Worm (Caenorhabditis elegans) whole organism, L4 larva: Measurements from ENCODE around the gene F08G12.3.

ENCODE experiments used
- F44E2.7 ChIP-seq: fragments of 200-800 bp; sonication (Bioruptor generic); IDR thresholded peaks from 2 replicates; pipeline ENCODE4 v2.1.2; 2022; ENCODE audit warnings: missing genetic modification characterization, missing compliant biosample characterization
- Y75B8A.6 ChIP-seq: fragments of 200-800 bp; sonication (Bioruptor generic); IDR thresholded peaks from 2 replicates; pipeline ENCODE4 v1.3.6; 2022; ENCODE audit warnings: missing genetic modification reagents, missing genetic modification characterization, missing compliant biosample characterization
- ZK546.5 ChIP-seq, 2 experiments: sonication (generic microtip); optimal IDR thresholded peaks; 2 replicates each; lab custom pipeline; 2017; ENCODE audit warnings: missing biosample characterization in 2 of 2, missing genetic modification characterization in 2 of 2
- aha-1 ChIP-seq: fragments of 150-350 bp; peaks from one replicate; lab custom pipeline; 2014; ENCODE audit warnings: missing biosample characterization, missing genetic modification characterization
- attf-4 ChIP-seq: sonication (generic microtip); optimal IDR thresholded peaks from 3 replicates; lab custom pipeline; 2017; ENCODE audit warnings: missing biosample characterization, missing genetic modification characterization
- ceh-20 ChIP-seq: fragments of 200-800 bp; sonication (Bioruptor generic); IDR thresholded peaks from 2 replicates; pipeline ENCODE4 v1.3.6; 2022; ENCODE audit warnings: missing genetic modification reagents, missing genetic modification characterization, missing compliant biosample characterization
- ces-1 ChIP-seq: fragments of 150-350 bp; sonication (generic microtip); optimal IDR thresholded peaks from 4 replicates; lab custom pipeline; 2014; ENCODE audit warnings: missing biosample characterization, missing genetic modification reagents, missing genetic modification characterization
- daf-12 ChIP-seq: fragments of 150-350 bp; optimal IDR thresholded peaks from 2 replicates; lab custom pipeline; 2014; ENCODE audit warnings: missing biosample characterization, missing genetic modification reagents, missing genetic modification characterization
- daf-16 ChIP-seq, 3 experiments: sonication (generic microtip); optimal IDR thresholded peaks; 2 replicates each; lab custom pipeline; 2016 to 2017; ENCODE audit warnings: missing genetic modification characterization in 3 of 3, missing genetic modification reagents in 3 of 3, mild to moderate bottlenecking in 2 of 3, missing compliant biosample characterization in 2 of 3, missing biosample characterization in 1 of 3, moderate library complexity in 1 of 3
- daf-19 ChIP-seq: fragments of 200-800 bp; sonication (Bioruptor generic); conservative IDR thresholded peaks from 2 replicates; pipeline ENCODE4 v1.3.6; 2022; ENCODE audit warnings: missing genetic modification characterization, missing compliant biosample characterization
- dmd-6 ChIP-seq: fragments of 200-800 bp; sonication (Bioruptor generic); IDR thresholded peaks from 2 replicates; pipeline ENCODE4 v1.3.6; 2022; ENCODE audit warnings: missing genetic modification reagents, missing genetic modification characterization, missing compliant biosample characterization
- dmd-8 ChIP-seq: fragments of 200-800 bp; sonication (Bioruptor generic); IDR thresholded peaks from 2 replicates; pipeline ENCODE4 v1.3.6; 2022; ENCODE audit warnings: missing genetic modification characterization, missing compliant biosample characterization
- dmd-9 ChIP-seq: fragments of 200-800 bp; sonication (Bioruptor generic); IDR thresholded peaks from 2 replicates; pipeline ENCODE4 v1.3.6; 2022; ENCODE audit warnings: missing genetic modification reagents, missing genetic modification characterization, missing compliant biosample characterization
- dpl-1 ChIP-seq: fragments of 150-350 bp; optimal IDR thresholded peaks from 2 replicates; lab custom pipeline; 2014; ENCODE audit warnings: missing biosample characterization, missing genetic modification reagents, missing genetic modification characterization
- duxl-1 ChIP-seq: sonication (generic microtip); optimal IDR thresholded peaks from 2 replicates; lab custom pipeline; 2016; ENCODE audit warnings: mild to moderate bottlenecking, missing genetic modification characterization, moderate library complexity, missing compliant biosample characterization; ENCODE audit not compliant: poor library complexity
- hlh-11 ChIP-seq: fragments of 200-800 bp; sonication (Bioruptor generic); optimal IDR thresholded peaks from 2 replicates; lab custom pipeline; 2018; ENCODE audit warnings: mild to moderate bottlenecking, missing genetic modification characterization, missing compliant biosample characterization
- lim-7 ChIP-seq: fragments of 200-800 bp; sonication (Bioruptor generic); IDR thresholded peaks from 2 replicates; pipeline ENCODE4 v1.3.6; 2022; ENCODE audit warnings: missing genetic modification characterization, missing compliant biosample characterization
- lin-1 ChIP-seq: fragments of 200-800 bp; sonication (Bioruptor generic); IDR thresholded peaks from 2 replicates; pipeline ENCODE4 v1.3.6; 2022; ENCODE audit warnings: missing genetic modification reagents, missing genetic modification characterization, missing compliant biosample characterization
- lin-29 ChIP-seq: fragments of 200-800 bp; sonication (Bioruptor generic); IDR thresholded peaks from 2 replicates; pipeline ENCODE4 v1.3.6; 2022; ENCODE audit warnings: missing genetic modification reagents, missing genetic modification characterization, missing compliant biosample characterization
- lin-38 ChIP-seq: fragments of 200-800 bp; sonication (Bioruptor generic); IDR thresholded peaks from 2 replicates; pipeline ENCODE4 v1.3.6; 2022; ENCODE audit warnings: missing genetic modification reagents, missing genetic modification characterization, missing compliant biosample characterization
- lin-39 ChIP-seq: fragments of 150-350 bp; optimal IDR thresholded peaks from 2 replicates; lab custom pipeline; 2014; ENCODE audit warnings: missing biosample characterization, missing genetic modification reagents, missing genetic modification characterization
- lir-3 ChIP-seq: sonication (generic microtip); optimal IDR thresholded peaks from 2 replicates; lab custom pipeline; 2016; ENCODE audit warnings: mild to moderate bottlenecking, missing genetic modification characterization, missing compliant biosample characterization
- lsy-2 ChIP-seq, 2 experiments: fragments of 150-350 bp in 1 of 2; sonication (generic microtip) in 1 of 2; optimal IDR thresholded peaks; 2 replicates each; lab custom pipeline; 2014 to 2017; ENCODE audit warnings: missing biosample characterization in 2 of 2, missing genetic modification characterization in 2 of 2
- madf-5 ChIP-seq, 2 experiments: fragments of 200-800 bp; sonication (Bioruptor generic); IDR thresholded peaks; 2 replicates each; pipeline ENCODE4 v1.3.6; 2022; ENCODE audit warnings: missing compliant biosample characterization in 2 of 2, missing genetic modification characterization in 2 of 2
- mdl-1 ChIP-seq, 2 experiments: fragments of 150-350 bp in 1 of 2; sonication (generic microtip) in 1 of 2; optimal IDR thresholded peaks; 2 replicates each; lab custom pipeline; 2014 to 2017; ENCODE audit warnings: missing biosample characterization in 2 of 2, missing genetic modification characterization in 2 of 2
- mdt-29 ChIP-seq: fragments of 200-800 bp; sonication (Bioruptor generic); IDR thresholded peaks from 2 replicates; pipeline ENCODE4 v1.3.6; 2022; ENCODE audit warnings: missing genetic modification reagents, missing genetic modification characterization, missing compliant biosample characterization
- mxl-3 ChIP-seq: fragments of 200-800 bp; sonication (Bioruptor generic); optimal IDR thresholded peaks from 2 replicates; lab custom pipeline; 2018; ENCODE audit warnings: mild to moderate bottlenecking, missing genetic modification characterization, missing compliant biosample characterization
- nhr-28 ChIP-seq: fragments of 150-350 bp; optimal IDR thresholded peaks from 2 replicates; lab custom pipeline; 2014; ENCODE audit warnings: missing biosample characterization, missing genetic modification characterization
- nhr-48 ChIP-seq: sonication (generic microtip); optimal IDR thresholded peaks from 2 replicates; lab custom pipeline; 2016; ENCODE audit warnings: mild to moderate bottlenecking, missing genetic modification characterization, missing compliant biosample characterization
- nhr-77 ChIP-seq: fragments of 150-350 bp; optimal IDR thresholded peaks from 2 replicates; lab custom pipeline; 2014; ENCODE audit warnings: missing biosample characterization, missing genetic modification characterization
- pqm-1 ChIP-seq: sonication (generic microtip); optimal IDR thresholded peaks from 2 replicates; lab custom pipeline; 2017; ENCODE audit warnings: missing biosample characterization, missing genetic modification characterization
- saeg-2 ChIP-seq: fragments of 200-800 bp; sonication (Bioruptor generic); IDR thresholded peaks from 2 replicates; pipeline ENCODE4 v1.3.6; 2022; ENCODE audit warnings: missing genetic modification reagents, missing genetic modification characterization, missing compliant biosample characterization
- skn-1 ChIP-seq: fragments of 150-350 bp; optimal IDR thresholded peaks from 2 replicates; lab custom pipeline; 2014; ENCODE audit warnings: missing biosample characterization, missing genetic modification characterization
- spr-1 ChIP-seq: sonication (generic microtip); optimal IDR thresholded peaks from 2 replicates; lab custom pipeline; 2016; ENCODE audit warnings: mild to moderate bottlenecking, missing genetic modification characterization, missing compliant biosample characterization
- tag-97 ChIP-seq: fragments of 200-800 bp; sonication (Bioruptor generic); IDR thresholded peaks from 2 replicates; pipeline ENCODE4 v1.3.6; 2022; ENCODE audit warnings: missing genetic modification characterization, missing compliant biosample characterization
- unc-130 ChIP-seq: sonication (generic microtip); optimal IDR thresholded peaks from 2 replicates; lab custom pipeline; 2016; ENCODE audit warnings: missing genetic modification reagents, missing genetic modification characterization, missing compliant biosample characterization
- unc-39 ChIP-seq: sonication (generic microtip); optimal IDR thresholded peaks from 2 replicates; lab custom pipeline; 2017; ENCODE audit warnings: missing biosample characterization, missing genetic modification characterization
- unc-62 ChIP-seq, 3 experiments: fragments of 150-350 bp in 1 of 3; sonication (generic microtip); optimal IDR thresholded peaks in 2 of 3; peaks in 1 of 3; 1 replicate in 1 of 3; 2 replicates in 2 of 3; lab custom pipeline; 2014 to 2017; ENCODE audit warnings: missing biosample characterization in 3 of 3, missing genetic modification characterization in 3 of 3, missing genetic modification reagents in 3 of 3, missing genotype in 1 of 3
- zip-2 ChIP-seq: fragments of 150-350 bp; optimal IDR thresholded peaks from 2 replicates; lab custom pipeline; 2014; ENCODE audit warnings: missing biosample characterization, missing genetic modification characterization

F08G12.3 gene

DNA sequence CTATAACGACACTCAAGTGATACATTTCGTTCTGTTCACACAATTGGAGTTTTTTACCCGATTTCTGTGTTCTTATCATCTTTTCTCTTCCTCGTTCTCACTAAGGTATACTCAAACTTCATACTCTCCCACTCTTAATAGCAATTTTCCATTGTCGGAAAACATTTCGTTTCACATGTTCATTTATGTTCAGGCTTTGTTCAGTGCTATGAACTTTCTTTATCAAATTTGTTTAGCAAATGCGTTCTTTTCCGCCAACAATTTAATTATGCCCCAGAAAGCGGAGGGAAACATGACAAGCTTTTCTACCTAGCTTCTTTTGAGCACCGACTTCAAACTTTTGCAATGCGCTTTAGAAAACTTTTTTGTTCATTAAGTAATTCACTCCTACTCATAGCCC, 45.4 kb downstream of the F08G12.3 start:
- TF ChIP-seq unc-39 (tag; lab: Kevin White, UChicago) (no peak), lir-3 (tag; lab: Kevin White, UChicago) (no peak), hlh-11 (no peak), lsy-2 (tag; optimal IDR thresholded peaks at IDR 0.05; lab: Kevin White, UChicago) (no peak), lin-1 (GFP tag; lab: Robert Waterston, UW) (no peak), tag-97 (GFP tag; lab: Robert Waterston, UW) (0 out of 2 replicates have a peak, but pooled peaks have one; percentile 56), ces-1 (GFP tag; lab: Kevin White, UChicago) (peak; percentile 91), nhr-28 (tag; lab: Kevin White, UChicago) (peak; percentile 34), pqm-1 (tag; lab: Kevin White, UChicago) (peak; percentile 5), aha-1 (peak; percentile 94), dmd-6 (GFP tag; lab: Robert Waterston, UW) (peak; percentile 18; the same call in 1 of the 2 replicates)

DNA sequence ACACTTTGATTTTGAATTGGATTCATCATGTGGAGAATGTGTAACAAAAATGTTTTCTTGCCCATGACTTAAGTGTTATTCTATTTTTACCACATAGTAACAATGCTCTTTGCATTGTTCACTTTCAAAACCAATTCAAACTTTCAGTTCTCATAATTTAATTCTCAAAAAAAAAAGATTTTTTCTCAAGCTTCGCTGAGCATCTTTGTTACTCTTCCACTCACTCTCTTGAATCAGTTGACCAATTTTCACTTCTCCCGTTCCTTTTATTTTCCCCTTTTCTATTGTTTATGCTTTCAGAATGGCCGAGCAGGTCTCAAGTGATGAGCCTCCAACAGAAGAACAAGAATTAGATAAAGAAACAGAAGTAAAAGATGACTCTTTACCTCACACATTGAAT, 46.1 kb downstream of the F08G12.3 start, which contains the start of gene oct-2:
Gene oct-2 (plus strand): TSS at position 301 of the 400 bp plus-strand sequence.
- no peak for TF ChIP-seq dmd-9 (GFP tag; lab: Robert Waterston, UW)
- peak; percentile 37 for TF ChIP-seq aha-1
- TF ChIP-seq lin-38 (GFP tag; lab: Robert Waterston, UW), result no peak
- TF ChIP-seq duxl-1 (tag; lab: Kevin White, UChicago), result no peak
- TF ChIP-seq mdt-29 (GFP tag; lab: Robert Waterston, UW), result no peak
- TF ChIP-seq mxl-3 (GFP tag; lab: Kevin White, UChicago), result no peak
- no peak for TF ChIP-seq zip-2 (tag; lab: Kevin White, UChicago)
- no peak for TF ChIP-seq ZK546.5 (tag; optimal IDR thresholded peaks at IDR 0.05; lab: Kevin White, UChicago)
- peak in 1 of 2 experiments; percentile 57 for TF ChIP-seq unc-62 (GFP tag; optimal IDR thresholded peaks at IDR 0.05 in 1 of 2; lab: Kevin White, UChicago)
- no peak for TF ChIP-seq unc-62 (tag; optimal IDR thresholded peaks at IDR 0.05; lab: Kevin White, UChicago)
- TF ChIP-seq, all 104 proteins: peak for 2

DNA sequence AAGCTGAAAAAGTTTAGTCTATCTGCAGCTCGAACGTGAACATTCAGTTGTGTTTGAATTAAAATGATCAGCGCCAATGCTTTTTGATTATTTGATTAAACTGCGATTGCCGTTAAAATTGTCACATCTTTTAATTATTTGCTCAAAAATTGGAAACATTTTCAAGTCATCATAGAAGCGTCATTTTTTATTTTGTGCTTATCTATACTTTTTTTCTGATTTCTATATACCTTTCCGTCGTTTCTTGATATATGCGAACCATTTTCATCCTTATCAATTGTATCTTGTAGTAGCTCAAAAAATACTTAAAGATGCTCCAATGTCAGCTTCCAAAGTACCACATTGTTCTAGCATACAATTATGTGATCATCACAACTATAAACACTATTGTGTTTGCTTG, 51.2 kb downstream of the F08G12.3 start:
- TF ChIP-seq lin-39 (tag; lab: Kevin White, UChicago), result no peak
- TF ChIP-seq nhr-48, result no peak
- TF ChIP-seq hlh-11, result peak; percentile 59
- TF ChIP-seq skn-1, result no peak
- TF ChIP-seq F44E2.7, result no peak
- TF ChIP-seq nhr-77 (tag; lab: Kevin White, UChicago), result peak; percentile 26
- TF ChIP-seq saeg-2 (GFP tag; lab: Robert Waterston, UW), result no peak
- no peak for TF ChIP-seq unc-39 (tag; lab: Kevin White, UChicago)
- TF ChIP-seq daf-19 (GFP tag; lab: Robert Waterston, UW), result no peak
- no peak for TF ChIP-seq spr-1 (tag; lab: Kevin White, UChicago)
- no peak for TF ChIP-seq madf-5 (GFP tag; IDR thresholded peaks at IDR 0.05; lab: Robert Waterston, UW)
- TF ChIP-seq daf-16 (GFP tag; optimal IDR thresholded peaks at IDR 0.05; lab: Kevin White, UChicago), result no peak
- TF ChIP-seq daf-16 (tag; optimal IDR thresholded peaks at IDR 0.05; lab: Kevin White, UChicago), result peak; percentile 16
- no peak for TF ChIP-seq Y75B8A.6 (GFP tag; lab: Robert Waterston, UW)
- no peak for TF ChIP-seq ceh-20 (GFP tag; lab: Robert Waterston, UW)
- TF ChIP-seq dpl-1, result no peak
- no peak for TF ChIP-seq mdl-1 (tag; optimal IDR thresholded peaks at IDR 0.05; lab: Kevin White, UChicago)
- no peak for TF ChIP-seq lin-29 (GFP tag; lab: Robert Waterston, UW)
- no peak for TF ChIP-seq daf-12 (tag; lab: Kevin White, UChicago)
- no peak for TF ChIP-seq lsy-2 (tag; optimal IDR thresholded peaks at IDR 0.05; lab: Kevin White, UChicago)
- no peak for TF ChIP-seq attf-4 (tag; lab: Kevin White, UChicago)
- peak; percentile 97 for TF ChIP-seq nhr-28 (tag; lab: Kevin White, UChicago)
- TF ChIP-seq unc-130 (GFP tag; lab: Kevin White, UChicago), result no peak
- TF ChIP-seq lim-7, result no peak
- TF ChIP-seq pqm-1 (tag; lab: Kevin White, UChicago), result peak; percentile 54
- TF ChIP-seq dmd-6 (GFP tag; lab: Robert Waterston, UW), result peak; percentile 55; the same call in 1 of the 2 replicates
- TF ChIP-seq dmd-8 (GFP tag; lab: Robert Waterston, UW), result no peak
